Fruit fly (Drosophila melanogaster): ENCODE results near the gene Cht11.
A peak's percentile ranks its signal among the peaks of the same experiment; 100 is the strongest.

Gene Cht11

dm6 chrX:6854563-6854962, 5.2 kb upstream of the Cht11 start (continued):
- TF ChIP-seq zen2 (GFP tag; IDR thresholded peaks at IDR 0.05; ENCODE audit: partially characterized antibody) (no peak), trem (tag; optimal IDR thresholded peaks at IDR 0.05) (peak; percentile 51), CG16863 (GFP tag; optimal IDR thresholded peaks at IDR 0.05) (peak; percentile 61), CG15073 (GFP tag; optimal IDR thresholded peaks at IDR 0.05) (peak; percentile 59), br (optimal IDR thresholded peaks at IDR 0.05) (no peak), cg (GFP tag; optimal IDR thresholded peaks at IDR 0.05) (no peak), Kr (GFP tag; optimal IDR thresholded peaks at IDR 0.05) (no peak), GATAe (GFP tag; conservative IDR thresholded peaks at IDR 0.05) (no peak; the same call in 1 of the 2 replicates), repo (GFP tag; optimal IDR thresholded peaks at IDR 0.05) (peak; percentile 43), disco-r (GFP tag; optimal IDR thresholded peaks at IDR 0.05) (peak; percentile 35), CG2889 (GFP tag; IDR thresholded peaks at IDR 0.05) (peak; percentile 72; the same call in 2 of the 3 replicates), CG14965 (GFP tag; optimal IDR thresholded peaks at IDR 0.05; ENCODE audit: borderline replicate concordance) (no peak), wek (GFP tag; optimal IDR thresholded peaks at IDR 0.05) (no peak), fu2 (GFP tag; optimal IDR thresholded peaks at IDR 0.05) (peak; percentile 56), CG4404 (GFP tag; IDR thresholded peaks at IDR 0.05) (peak; percentile 36; the same call in 1 of the 2 replicates), tll (GFP tag; optimal IDR thresholded peaks at IDR 0.05) (no peak), CG7271 (tag; optimal IDR thresholded peaks at IDR 0.05) (peak; percentile 2), da (GFP tag; optimal IDR thresholded peaks at IDR 0.05) (no peak), unc-4 (GFP tag; IDR thresholded peaks at IDR 0.05; ENCODE audit: partially characterized antibody) (no peak), Hr51 (GFP tag; optimal IDR thresholded peaks at IDR 0.05) (peak; percentile 44 to 88), D (optimal IDR thresholded peaks at IDR 0.05) (no peak), D (GFP tag; optimal IDR thresholded peaks at IDR 0.05) (peak; percentile 80), CG10543 (GFP tag; optimal IDR thresholded peaks at IDR 0.05) (peak; percentile 43), sima (GFP tag; optimal IDR thresholded peaks at IDR 0.05) (no peak), sd (tag; optimal IDR thresholded peaks at IDR 0.05) (peak; percentile 60), CG4360 (GFP tag; IDR thresholded peaks at IDR 0.05) (peak; percentile 5; the same call in 1 of the 2 replicates), esg (GFP tag; conservative IDR thresholded peaks at IDR 0.05) (peak; percentile 71), Bdp1 (GFP tag; optimal IDR thresholded peaks at IDR 0.05) (peak; percentile 7), Gsc (GFP tag; IDR thresholded peaks at IDR 0.05) (no peak; the same call in 1 of the 2 replicates), CG3407 (GFP tag; optimal IDR thresholded peaks at IDR 0.05) (peak; percentile 69), CrebB (tag; optimal IDR thresholded peaks at IDR 0.05) (peak; percentile 15), chinmo (GFP tag; IDR thresholded peaks at IDR 0.05; ENCODE audit: partially characterized antibody) (no peak), CG3281 (GFP tag; optimal IDR thresholded peaks at IDR 0.05) (peak; percentile 80), CG6683 (GFP tag; optimal IDR thresholded peaks at IDR 0.05) (peak; percentile 66), CG5245 (GFP tag; optimal IDR thresholded peaks at IDR 0.05) (peak; percentile 50), Doc3 (GFP tag; IDR thresholded peaks at IDR 0.05; ENCODE audit: partially characterized antibody) (no peak), CG1832 (GFP tag; optimal IDR thresholded peaks at IDR 0.05) (no peak), tap (tag; optimal IDR thresholded peaks at IDR 0.05) (peak; percentile 63), lola (GFP tag; optimal IDR thresholded peaks at IDR 0.05) (peak in 1 of 3 experiments; percentile 62), CG4617 (GFP tag; optimal IDR thresholded peaks at IDR 0.05; ENCODE audit: borderline replicate concordance) (peak; percentile 45), tio (GFP tag; optimal IDR thresholded peaks at IDR 0.05) (peak; percentile 68), Nf-YB (GFP tag; optimal IDR thresholded peaks at IDR 0.05) (peak; percentile 60), CG3065 (GFP tag; optimal IDR thresholded peaks at IDR 0.05) (no peak), nau (GFP tag; optimal IDR thresholded peaks at IDR 0.05) (peak; percentile 73), oc (tag; optimal IDR thresholded peaks at IDR 0.05) (peak; percentile 78), B-H1 (GFP tag; IDR thresholded peaks at IDR 0.05) (peak; percentile 73), CG13894 (tag; optimal IDR thresholded peaks at IDR 0.05) (peak; percentile 41), Eip74EF (GFP tag; optimal IDR thresholded peaks at IDR 0.05) (peak in 1 of 2 experiments; percentile 76), twi (tag; optimal IDR thresholded peaks at IDR 0.05) (peak; percentile 23)
